Fruit fly (Drosophila melanogaster) whole organism, pupa: ENCODE data around the gene CG14624.

Experiments
- CG10348 ChIP-seq: fragments of 200-800 bp; sonication (Bioruptor generic); IDR thresholded peaks from 2 replicates; pipeline ENCODE4 v1.3.6; 2022; ENCODE audit warnings: missing biosample characterization, missing genetic modification characterization
- CG12605 ChIP-seq: fragments of 200-800 bp; sonication (Bioruptor generic); IDR thresholded peaks from 2 replicates; pipeline ENCODE4 v1.3.6; 2022; ENCODE audit warnings: missing biosample characterization, missing genetic modification characterization
- CG13204 ChIP-seq: fragments of 200-800 bp; sonication (Bioruptor generic); optimal IDR thresholded peaks from 2 replicates; lab custom pipeline; 2018; ENCODE audit warnings: missing biosample characterization, mild to moderate bottlenecking, missing genetic modification characterization, moderate library complexity
- CG14655 ChIP-seq: fragments of 200-800 bp; sonication (Bioruptor generic); optimal IDR thresholded peaks from 3 replicates; lab custom pipeline; 2017; ENCODE audit warnings: mild to moderate bottlenecking, missing biosample characterization, missing genetic modification reagents, missing genetic modification characterization
- CG15710 ChIP-seq: fragments of 200-800 bp; sonication (Bioruptor generic); optimal IDR thresholded peaks from 2 replicates; lab custom pipeline; 2018; ENCODE audit warnings: missing biosample characterization, mild to moderate bottlenecking, missing genetic modification characterization, moderate library complexity
- CG17806 ChIP-seq: fragments of 200-800 bp; sonication (Bioruptor generic); optimal IDR thresholded peaks from 2 replicates; lab custom pipeline; 2018; ENCODE audit warnings: missing biosample characterization, mild to moderate bottlenecking, missing genetic modification characterization, moderate library complexity
- CG32121 ChIP-seq: fragments of 200-800 bp; sonication (Bioruptor generic); IDR thresholded peaks from 2 replicates; pipeline ENCODE4 v1.3.6; 2022; ENCODE audit warnings: missing biosample characterization, missing genetic modification characterization
- CG34367 ChIP-seq: fragments of 200-800 bp; sonication (Bioruptor generic); optimal IDR thresholded peaks from 2 replicates; lab custom pipeline; 2018; ENCODE audit warnings: missing biosample characterization, mild to moderate bottlenecking, missing genetic modification characterization
- CG4496 ChIP-seq: fragments of 200-800 bp; sonication (Bioruptor generic); IDR thresholded peaks from 3 replicates; pipeline ENCODE4 v1.3.6; 2022; ENCODE audit warnings: missing biosample characterization, missing genetic modification characterization
- CG8159 ChIP-seq: fragments of 200-800 bp; sonication (Bioruptor generic); optimal IDR thresholded peaks from 3 replicates; lab custom pipeline; 2018; ENCODE audit warnings: missing biosample characterization, mild to moderate bottlenecking, missing genetic modification characterization, moderate library complexity
- CG8301 ChIP-seq: fragments of 200-800 bp; sonication (Bioruptor generic); optimal IDR thresholded peaks from 2 replicates; lab custom pipeline; 2018; ENCODE audit warnings: missing biosample characterization, mild to moderate bottlenecking, missing genetic modification characterization
- CG9948 ChIP-seq: fragments of 200-800 bp; sonication (Bioruptor generic); optimal IDR thresholded peaks from 2 replicates; lab custom pipeline; 2018; ENCODE audit warnings: missing biosample characterization, mild to moderate bottlenecking, missing genetic modification characterization, moderate library complexity
- D1 ChIP-seq: fragments of 200-800 bp; sonication (Bioruptor generic); optimal IDR thresholded peaks from 2 replicates; lab custom pipeline; 2018; ENCODE audit warnings: missing biosample characterization, mild to moderate bottlenecking, missing genetic modification characterization, moderate library complexity
- EcR ChIP-seq: fragments of 200-800 bp; sonication (Bioruptor generic); optimal IDR thresholded peaks from 3 replicates; lab custom pipeline; 2019; ENCODE audit warnings: missing biosample characterization, missing genetic modification characterization, mild to moderate bottlenecking, moderate library complexity, missing genetic modification reagents
- Ets98B ChIP-seq: fragments of 200-800 bp; sonication (Bioruptor generic); IDR thresholded peaks from 2 replicates; pipeline ENCODE4 v1.3.6; 2022; ENCODE audit warnings: missing biosample characterization, missing genetic modification characterization
- Pif1A ChIP-seq: fragments of 200-800 bp; sonication (Bioruptor generic); optimal IDR thresholded peaks from 3 replicates; lab custom pipeline; 2016; ENCODE audit warnings: missing biosample characterization, missing genetic modification characterization
- Pif1B ChIP-seq: fragments of 200-800 bp; sonication (Bioruptor generic); optimal IDR thresholded peaks from 3 replicates; lab custom pipeline; 2016; ENCODE audit warnings: missing biosample characterization, missing genetic modification characterization
- Snoo ChIP-seq: fragments of 200-800 bp; sonication (Bioruptor generic); optimal IDR thresholded peaks from 3 replicates; lab custom pipeline; 2017; ENCODE audit warnings: missing biosample characterization, mild to moderate bottlenecking, missing genetic modification characterization, inconsistent platforms
- fd96Ca ChIP-seq: fragments of 200-800 bp; sonication (Bioruptor generic); IDR thresholded peaks from 3 replicates; pipeline ENCODE4 v1.3.6; 2022; ENCODE audit warnings: missing biosample characterization, missing genetic modification characterization
- gl ChIP-seq: fragments of 200-800 bp; sonication (Bioruptor generic); optimal IDR thresholded peaks from 2 replicates; lab custom pipeline; 2018; ENCODE audit warnings: missing biosample characterization, mild to moderate bottlenecking, missing genetic modification characterization
- rn ChIP-seq: fragments of 200-800 bp; sonication (Bioruptor generic); IDR thresholded peaks from 2 replicates; pipeline ENCODE4 v1.3.6; 2022; ENCODE audit warnings: missing biosample characterization, missing genetic modification characterization

The CG14624 gene

DNA sequence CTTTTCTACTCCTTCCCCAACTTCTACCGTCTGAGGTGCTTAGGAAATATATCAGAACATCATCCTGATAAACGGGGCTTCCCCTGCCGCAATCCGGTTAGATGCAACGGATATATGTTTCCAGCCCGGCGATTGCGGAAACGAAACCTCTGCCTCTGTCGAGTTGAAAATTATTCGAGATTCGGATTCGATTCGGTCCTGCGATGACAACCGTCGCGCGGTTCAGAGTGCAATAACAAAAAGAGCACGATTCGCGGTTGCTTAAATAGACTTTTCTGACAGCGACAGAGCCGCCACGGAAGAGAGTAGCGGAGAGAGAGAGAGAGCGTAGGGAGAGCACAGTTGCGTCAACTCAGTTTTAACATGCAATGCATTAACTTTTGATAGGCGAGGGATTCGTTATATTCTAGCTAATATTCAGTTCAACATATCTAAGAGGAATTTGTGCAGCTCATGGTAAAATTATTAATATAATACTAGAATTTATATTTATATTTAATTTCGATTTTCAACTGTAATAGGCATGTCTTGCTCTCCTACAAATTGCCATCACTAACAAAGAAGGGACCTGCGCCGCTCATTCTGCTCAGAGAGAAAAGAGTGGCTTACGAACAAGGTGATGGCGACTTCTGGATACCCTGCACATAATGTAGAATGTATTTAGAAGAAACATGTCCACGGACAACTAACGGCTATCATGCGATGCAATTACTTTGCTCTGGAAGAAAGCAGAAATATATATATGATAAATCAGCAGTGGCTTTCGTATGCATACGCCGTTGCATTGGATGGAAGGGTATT is 28.5 kb downstream of the CG14624 start:
- peak; percentile 85 for TF ChIP-seq CG34367
- TF ChIP-seq D1 (tag; lab: Kevin White, UChicago): no peak
- peak; percentile 79; the same call in 1 of the 2 replicates for TF ChIP-seq Ets98B (GFP tag; lab: Robert Waterston, UW)
- TF ChIP-seq Snoo (tag; lab: Kevin White, UChicago): peak; percentile 80
- TF ChIP-seq EcR (GFP tag; lab: Kevin White, UChicago): peak; percentile 30
- TF ChIP-seq CG13204 (GFP tag; lab: Kevin White, UChicago): peak; percentile 59
- peak; percentile 92 for TF ChIP-seq CG4496 (GFP tag; lab: Robert Waterston, UW)
- peak; percentile 91 for TF ChIP-seq fd96Ca (GFP tag; lab: Robert Waterston, UW)
- TF ChIP-seq rn (GFP tag; lab: Robert Waterston, UW): peak; percentile 67
- peak; percentile 84 for TF ChIP-seq CG14655 (GFP tag; lab: Kevin White, UChicago)
- TF ChIP-seq CG9948 (tag; lab: Kevin White, UChicago): peak; percentile 82
- peak; percentile 85 for TF ChIP-seq Pif1B (GFP tag; lab: Kevin White, UChicago)
- TF ChIP-seq CG32121 (GFP tag; lab: Robert Waterston, UW): peak; percentile 83
- peak; percentile 90 for TF ChIP-seq Pif1A (GFP tag; lab: Kevin White, UChicago)
- peak; percentile 81 for TF ChIP-seq CG8301 (tag; lab: Kevin White, UChicago)
- TF ChIP-seq CG17806 (tag; lab: Kevin White, UChicago): peak; percentile 86
- TF ChIP-seq CG12605 (GFP tag; lab: Robert Waterston, UW): peak; percentile 45
- peak; percentile 69 for TF ChIP-seq gl (tag; lab: Kevin White, UChicago)
- 0 out of 2 replicates have a peak, but pooled peaks have one; percentile 14 for TF ChIP-seq CG10348 (GFP tag; lab: Robert Waterston, UW)
- peak; percentile 83 for TF ChIP-seq CG15710 (tag; lab: Kevin White, UChicago)
- peak; percentile 86 for TF ChIP-seq CG8159

- no peak for TF ChIP-seq EcR (GFP tag; lab: Kevin White, UChicago)
- no peak for TF ChIP-seq CG34367
- no peak for TF ChIP-seq Pif1B (GFP tag; lab: Kevin White, UChicago)
- no peak for TF ChIP-seq CG32121 (GFP tag; lab: Robert Waterston, UW)
- no peak for TF ChIP-seq CG13204 (GFP tag; lab: Kevin White, UChicago)
Observed at dm6 chrX:1235618-1236006, 29.1 kb downstream of the CG14624 start.

- TF ChIP-seq CG4496 (GFP tag; lab: Robert Waterston, UW) (peak; percentile 25; the same call in 2 of the 3 replicates), CG8301 (tag; lab: Kevin White, UChicago) (no peak)
Observed at dm6 chrX:1236475-1236874, 29.9 kb downstream of the CG14624 start, which contains the start of gene CG3638. TSS of gene CG3638 (minus strand) at chrX:1236684.

DNA sequence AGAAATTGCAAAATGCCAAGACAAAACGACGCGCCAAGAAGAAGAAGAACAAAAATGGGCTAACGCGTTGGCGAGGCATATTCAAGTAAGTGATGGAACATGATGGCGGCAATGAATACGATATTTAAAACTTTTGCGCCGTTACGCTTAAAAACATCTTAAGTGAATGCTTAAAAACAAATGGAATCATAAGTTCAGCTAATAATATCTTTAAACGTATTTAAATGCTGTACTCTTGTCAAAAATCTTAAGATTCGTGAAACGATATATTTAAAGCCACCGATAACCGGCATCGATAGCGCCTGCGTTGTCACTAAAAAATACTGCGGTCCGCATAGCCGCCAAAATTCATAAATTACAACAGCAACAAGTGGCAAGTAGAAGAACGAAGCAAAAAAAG is 33.3 kb downstream of the CG14624 start, which contains the start of gene CG11403:
Gene CG11403, minus strand, starts transcription at position 53 of the 400 bp plus-strand sequence.
- TF ChIP-seq CG15710 (tag; lab: Kevin White, UChicago): no peak
- TF ChIP-seq CG34367: no peak
- TF ChIP-seq Snoo (tag; lab: Kevin White, UChicago): no peak
- no peak for TF ChIP-seq CG12605 (GFP tag; lab: Robert Waterston, UW)
- no peak for TF ChIP-seq CG10348 (GFP tag; lab: Robert Waterston, UW)
- TF ChIP-seq CG17806 (tag; lab: Kevin White, UChicago): no peak
- no peak for TF ChIP-seq CG13204 (GFP tag; lab: Kevin White, UChicago)
- TF ChIP-seq CG4496 (GFP tag; lab: Robert Waterston, UW): no peak
- TF ChIP-seq Ets98B (GFP tag; lab: Robert Waterston, UW): no peak
- TF ChIP-seq fd96Ca (GFP tag; lab: Robert Waterston, UW): no peak
- TF ChIP-seq D1 (tag; lab: Kevin White, UChicago): no peak

DNA sequence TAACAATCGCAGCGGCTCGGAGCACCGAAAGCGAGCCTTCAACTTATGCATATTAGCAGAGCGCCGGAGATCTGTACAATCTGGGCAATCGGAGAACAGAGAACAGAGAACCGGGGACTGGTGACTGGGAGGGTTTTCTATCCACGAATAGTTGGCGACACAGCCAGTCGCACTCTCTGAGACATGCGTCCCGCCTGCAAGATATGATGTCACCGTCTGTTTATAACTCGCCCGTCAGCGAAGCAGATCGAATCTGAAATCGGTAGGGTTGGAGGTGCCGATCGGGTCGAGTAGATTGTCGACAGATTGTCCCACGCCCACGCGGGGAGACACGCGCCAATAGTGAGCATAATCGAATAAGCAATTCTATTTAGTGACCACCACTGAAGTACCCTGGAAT is 35.5 kb downstream of the CG14624 start:
- no peak for TF ChIP-seq Snoo (tag; lab: Kevin White, UChicago)
- TF ChIP-seq CG34367: no peak
- TF ChIP-seq gl (tag; lab: Kevin White, UChicago): no peak
- TF ChIP-seq fd96Ca (GFP tag; lab: Robert Waterston, UW): no peak
- no peak for TF ChIP-seq CG17806 (tag; lab: Kevin White, UChicago)
- TF ChIP-seq CG4496 (GFP tag; lab: Robert Waterston, UW): no peak
- no peak for TF ChIP-seq CG32121 (GFP tag; lab: Robert Waterston, UW)
- TF ChIP-seq rn (GFP tag; lab: Robert Waterston, UW): no peak
- TF ChIP-seq Ets98B (GFP tag; lab: Robert Waterston, UW): no peak
- TF ChIP-seq CG8159: no peak
- TF ChIP-seq CG9948 (tag; lab: Kevin White, UChicago): no peak
- TF ChIP-seq CG12605 (GFP tag; lab: Robert Waterston, UW): no peak
- no peak for TF ChIP-seq Pif1B (GFP tag; lab: Kevin White, UChicago)
- no peak for TF ChIP-seq CG8301 (tag; lab: Kevin White, UChicago)
- TF ChIP-seq EcR (GFP tag; lab: Kevin White, UChicago): no peak
- no peak for TF ChIP-seq CG13204 (GFP tag; lab: Kevin White, UChicago)

- TF ChIP-seq CG15710 (tag; lab: Kevin White, UChicago) (peak; percentile 83), fd96Ca (GFP tag; lab: Robert Waterston, UW) (peak; percentile 67), CG34367 (peak; percentile 79), CG12605 (GFP tag; lab: Robert Waterston, UW) (no peak), D1 (tag; lab: Kevin White, UChicago) (peak; percentile 8), EcR (GFP tag; lab: Kevin White, UChicago) (peak; percentile 72), gl (tag; lab: Kevin White, UChicago) (peak; percentile 75), CG17806 (tag; lab: Kevin White, UChicago) (peak; percentile 75), CG10348 (GFP tag; lab: Robert Waterston, UW) (no peak), CG8159 (peak; percentile 86), Ets98B (GFP tag; lab: Robert Waterston, UW) (no peak), Pif1B (GFP tag; lab: Kevin White, UChicago) (peak; percentile 79), Pif1A (GFP tag; lab: Kevin White, UChicago) (peak; percentile 87), CG4496 (GFP tag; lab: Robert Waterston, UW) (peak; percentile 61; the same call in 2 of the 3 replicates), CG13204 (GFP tag; lab: Kevin White, UChicago) (peak; percentile 72), CG14655 (GFP tag; lab: Kevin White, UChicago) (peak; percentile 57), CG32121 (GFP tag; lab: Robert Waterston, UW) (no peak; the same call in 1 of the 2 replicates), rn (GFP tag; lab: Robert Waterston, UW) (no peak), Snoo (tag; lab: Kevin White, UChicago) (peak; percentile 84), CG9948 (tag; lab: Kevin White, UChicago) (peak; percentile 72), CG8301 (tag; lab: Kevin White, UChicago) (peak; percentile 51)
Observed at dm6 chrX:1248735-1249134, 42.2 kb downstream of the CG14624 start.
